Worm (Caenorhabditis elegans): ENCODE data around the gene che-7.
A peak's percentile ranks its signal among the peaks of the same experiment; 100 is the strongest.

Gene che-7

DNA sequence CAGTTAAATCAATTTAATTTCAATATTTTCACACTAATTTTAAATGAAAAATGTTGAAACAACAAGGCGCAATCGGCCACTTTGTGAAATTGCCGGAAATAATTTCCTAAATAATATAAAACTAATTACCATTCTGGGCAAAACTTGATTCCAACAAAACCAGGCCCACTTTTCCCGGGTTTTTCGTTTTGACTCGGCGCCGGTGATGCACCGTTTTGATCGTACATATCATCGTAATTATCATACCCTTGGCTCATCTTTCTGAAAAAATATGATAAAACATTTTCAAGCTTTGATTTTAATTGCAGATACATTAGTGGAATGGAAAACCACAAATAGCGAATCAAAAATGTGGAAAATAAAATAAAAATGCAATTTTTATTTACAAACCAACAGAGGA lies 43.0 kb upstream of the che-7 start, which contains the start of gene rpb-9:
rpb-9 (minus strand) TSS at position 314 of the 400 bp plus-strand sequence.
- TF ChIP-seq ztf-11 (tag; optimal IDR thresholded peaks at IDR 0.05) (no peak), Y55F3AM.14 (GFP tag; optimal IDR thresholded peaks at IDR 0.05) (no peak), zag-1 (tag; optimal IDR thresholded peaks at IDR 0.05) (no peak), C34F6.9 (tag; optimal IDR thresholded peaks at IDR 0.05) (no peak), mdl-1 (tag; optimal IDR thresholded peaks at IDR 0.05) (no peak), nhr-10 (tag; optimal IDR thresholded peaks at IDR 0.05) (no peak), aly-2 (tag; optimal IDR thresholded peaks at IDR 0.05) (no peak), snpc-4 (tag; optimal IDR thresholded peaks at IDR 0.05) (no peak), nhr-25 (tag; optimal IDR thresholded peaks at IDR 0.05) (no peak), ama-1 (optimal IDR thresholded peaks at IDR 0.05) (no peak), alr-1 (tag; optimal IDR thresholded peaks at IDR 0.05) (no peak), elt-1 (tag; optimal IDR thresholded peaks at IDR 0.05) (no peak), lin-39 (tag; optimal IDR thresholded peaks at IDR 0.05) (no peak), lin-13 (GFP tag; optimal IDR thresholded peaks at IDR 0.05) (no peak)

- TF ChIP-seq nhr-129 (tag; optimal IDR thresholded peaks at IDR 0.05), result no peak
- TF ChIP-seq blmp-1 (tag; optimal IDR thresholded peaks at IDR 0.05; ENCODE audit: insufficient read depth), result no peak
- no peak for TF ChIP-seq aly-2 (tag; optimal IDR thresholded peaks at IDR 0.05)
- no peak for TF ChIP-seq skn-1 (tag; optimal IDR thresholded peaks at IDR 0.05)
- TF ChIP-seq sma-3 (GFP tag; optimal IDR thresholded peaks at IDR 0.05), result no peak
- TF ChIP-seq nhr-23 (tag; optimal IDR thresholded peaks at IDR 0.05), result no peak
- TF ChIP-seq elt-3 (tag; optimal IDR thresholded peaks at IDR 0.05), result no peak
- no peak for TF ChIP-seq lsy-2 (tag; optimal IDR thresholded peaks at IDR 0.05)
- TF ChIP-seq fos-1 (tag; optimal IDR thresholded peaks at IDR 0.05), result no peak
- TF ChIP-seq nhr-12 (tag; optimal IDR thresholded peaks at IDR 0.05), result no peak
- no peak for TF ChIP-seq gmeb-1 (tag; optimal IDR thresholded peaks at IDR 0.05)
- TF ChIP-seq unc-55 (GFP tag; optimal IDR thresholded peaks at IDR 0.05), result no peak
- TF ChIP-seq crh-2 (tag; optimal IDR thresholded peaks at IDR 0.05), result no peak
- TF ChIP-seq lin-39 (tag; optimal IDR thresholded peaks at IDR 0.05), result no peak
- TF ChIP-seq nhr-6 (tag; optimal IDR thresholded peaks at IDR 0.05), result no peak
- no peak for TF ChIP-seq mab-5 (tag; optimal IDR thresholded peaks at IDR 0.05)
- no peak for TF ChIP-seq C34F6.9 (tag; optimal IDR thresholded peaks at IDR 0.05)
- TF ChIP-seq Y55F3AM.14 (GFP tag; optimal IDR thresholded peaks at IDR 0.05), result no peak
- TF ChIP-seq unc-39 (tag; optimal IDR thresholded peaks at IDR 0.05), result no peak
- no peak for TF ChIP-seq peb-1 (tag; optimal IDR thresholded peaks at IDR 0.05)
Observed at ce11 chrV:8010846-8011245, 41.8 kb upstream of the che-7 start, which contains the start of gene lmtr-2. Gene lmtr-2 (minus strand): TSS chrV:8011106.

DNA sequence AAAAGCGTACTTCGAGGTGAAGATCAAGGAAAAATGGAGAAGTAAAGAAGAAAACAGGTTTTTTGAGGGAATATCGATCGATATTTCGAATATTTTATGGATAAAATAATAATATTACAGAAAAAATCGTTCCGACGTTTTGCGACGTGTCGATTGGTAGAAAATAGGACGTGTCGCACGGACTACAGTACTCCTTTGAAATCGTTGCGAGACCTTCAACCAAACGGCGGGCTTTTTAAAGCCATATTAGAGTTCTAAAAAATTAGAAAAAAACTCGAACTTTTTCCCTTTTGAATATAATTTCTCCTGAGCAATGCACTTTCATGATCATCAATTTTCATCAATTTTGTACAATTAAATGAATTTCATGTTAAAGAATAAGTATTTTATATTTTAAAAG lies 41.1 kb upstream of the che-7 start, which contains the start of gene Y97E10AR.4:
Y97E10AR.4 (minus strand) TSS at position 131 of the 400 bp plus-strand sequence.
- TF ChIP-seq nhr-77 (tag; optimal IDR thresholded peaks at IDR 0.05), result no peak
- TF ChIP-seq F13H6.1 (tag; optimal IDR thresholded peaks at IDR 0.05), result no peak
- TF ChIP-seq nhr-12 (tag; optimal IDR thresholded peaks at IDR 0.05), result no peak
- TF ChIP-seq nhr-129 (tag; optimal IDR thresholded peaks at IDR 0.05), result no peak
- no peak for TF ChIP-seq mab-5 (tag; optimal IDR thresholded peaks at IDR 0.05)

- TF ChIP-seq fos-1 (tag; optimal IDR thresholded peaks at IDR 0.05) (no peak), unc-62 (GFP tag; optimal IDR thresholded peaks at IDR 0.05) (no peak), zag-1 (tag; optimal IDR thresholded peaks at IDR 0.05) (no peak), lin-39 (tag; optimal IDR thresholded peaks at IDR 0.05) (no peak), C34F6.9 (tag; optimal IDR thresholded peaks at IDR 0.05) (peak; percentile 53), unc-55 (GFP tag; optimal IDR thresholded peaks at IDR 0.05) (no peak)
Observed at ce11 chrV:8007460-8008292, 38.7 kb upstream of the che-7 start, which contains the start of gene Y97E10AR.3. Gene Y97E10AR.3 (minus strand): TSS chrV:8007510.

ce11 chrV:8005000-8005399 lies 36.0 kb upstream of the che-7 start, which contains the start of gene Y97E10AR.8:
Gene Y97E10AR.8 (plus strand): TSS chrV:8005300.
- TF ChIP-seq blmp-1 (tag; optimal IDR thresholded peaks at IDR 0.05; ENCODE audit: insufficient read depth) (no peak), peb-1 (tag; optimal IDR thresholded peaks at IDR 0.05) (no peak), Y55F3AM.14 (GFP tag; optimal IDR thresholded peaks at IDR 0.05) (no peak), ceh-16 (tag; optimal IDR thresholded peaks at IDR 0.05) (no peak), dmd-4 (tag; optimal IDR thresholded peaks at IDR 0.05) (no peak), nhr-6 (tag; optimal IDR thresholded peaks at IDR 0.05) (no peak), ama-1 (optimal IDR thresholded peaks at IDR 0.05) (no peak), aly-2 (tag; optimal IDR thresholded peaks at IDR 0.05) (no peak), nhr-237 (tag; optimal IDR thresholded peaks at IDR 0.05) (no peak), nhr-77 (tag; optimal IDR thresholded peaks at IDR 0.05) (no peak)

Measured in whole organism, L2 larva.